Worm (Caenorhabditis elegans): Measurements from ENCODE around the gene sdz-8.

The sdz-8 gene

DNA sequence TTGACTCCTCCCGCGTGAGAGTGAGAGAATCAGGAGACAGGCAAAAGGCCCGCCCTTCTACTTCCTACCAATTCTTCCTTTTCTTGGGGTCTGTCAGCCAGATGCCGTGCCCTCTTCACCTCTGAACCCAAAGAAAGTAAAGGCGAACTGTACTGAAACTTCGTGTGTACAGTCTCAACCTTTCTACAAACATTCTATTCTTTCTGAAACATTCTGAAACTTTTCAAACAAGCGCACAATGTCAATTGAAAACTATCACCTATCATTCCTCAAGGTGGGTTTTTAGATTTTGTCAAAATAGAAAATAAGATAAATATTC is 16.5 kb upstream of the sdz-8 start:
- no peak for TF ChIP-seq unc-62 (GFP tag; optimal IDR thresholded peaks at IDR 0.05)

DNA sequence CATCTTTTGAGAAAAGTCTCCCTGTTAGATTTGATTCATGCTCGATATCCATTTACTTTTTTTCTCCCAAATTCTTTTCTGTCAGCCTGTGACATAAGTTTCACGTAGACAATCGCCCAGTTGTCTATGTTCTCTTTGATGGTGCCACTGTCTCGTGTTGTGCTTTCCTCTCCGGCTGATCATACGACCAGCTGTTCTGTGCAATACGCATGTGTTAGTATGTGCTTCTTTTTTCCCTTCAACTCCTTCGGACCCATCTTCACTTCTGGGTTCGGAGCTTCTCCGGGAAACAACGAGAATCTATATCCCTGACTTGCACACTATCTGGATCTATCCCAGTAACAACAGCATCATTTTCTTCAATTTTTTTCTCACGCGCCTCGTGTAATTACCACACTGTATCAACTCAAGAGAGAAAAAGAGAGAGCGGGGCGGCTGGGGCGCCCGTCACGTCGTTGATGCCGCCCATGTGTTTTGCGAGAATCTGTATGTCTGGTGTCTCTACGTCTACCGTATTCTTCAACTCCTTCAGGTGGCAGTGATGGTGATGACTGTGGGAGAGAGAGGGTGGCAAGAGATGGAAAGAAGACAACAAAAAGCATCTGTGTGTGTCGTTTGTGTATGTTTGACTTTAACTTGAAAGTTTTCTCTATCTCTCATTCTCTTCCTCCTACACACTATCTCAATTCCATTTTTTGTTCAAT is 16.0 kb upstream of the sdz-8 start:
- TF ChIP-seq unc-62 (GFP tag; optimal IDR thresholded peaks at IDR 0.05) = no peak

DNA sequence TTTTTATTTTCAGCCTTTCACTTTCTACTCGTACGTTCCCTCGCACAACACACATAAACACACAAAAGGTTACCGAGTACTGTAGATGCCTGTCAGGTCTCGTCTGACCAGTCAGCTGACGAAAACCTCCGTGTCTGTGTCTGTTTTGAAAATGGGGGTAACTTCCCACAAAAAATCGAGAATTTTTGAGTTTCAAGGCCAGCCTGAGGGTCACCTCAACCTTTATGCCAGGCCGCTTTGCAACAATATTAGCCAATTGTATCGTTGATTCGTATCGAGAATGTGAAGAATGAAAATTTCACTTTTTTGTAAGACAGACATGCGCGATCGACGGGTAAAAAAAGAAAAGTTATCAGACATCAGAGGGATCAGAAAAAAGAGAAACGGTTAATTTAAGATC is 15.1 kb upstream of the sdz-8 start:
- no peak for TF ChIP-seq unc-62 (GFP tag; optimal IDR thresholded peaks at IDR 0.05)

DNA sequence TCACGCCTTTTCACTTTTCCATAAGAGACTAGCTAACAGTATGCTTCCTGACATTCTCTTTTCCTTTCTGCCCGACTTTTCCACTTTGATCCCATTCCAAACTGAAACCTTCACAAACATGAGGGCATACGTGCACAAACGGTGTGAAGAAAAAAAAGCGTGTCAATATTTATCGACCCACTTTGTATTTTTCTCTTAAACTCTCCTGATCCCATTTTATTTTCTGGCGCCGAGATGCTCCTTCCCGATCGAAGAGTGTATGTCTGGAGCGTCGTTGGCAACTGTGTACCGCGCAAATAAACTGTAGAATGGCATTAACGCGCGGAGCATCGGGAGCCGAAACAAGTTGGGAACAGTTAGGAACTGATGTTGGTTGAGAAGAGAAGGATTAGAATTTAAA is 13.6 kb upstream of the sdz-8 start:
- TF ChIP-seq unc-62 (GFP tag; optimal IDR thresholded peaks at IDR 0.05) = no peak

DNA sequence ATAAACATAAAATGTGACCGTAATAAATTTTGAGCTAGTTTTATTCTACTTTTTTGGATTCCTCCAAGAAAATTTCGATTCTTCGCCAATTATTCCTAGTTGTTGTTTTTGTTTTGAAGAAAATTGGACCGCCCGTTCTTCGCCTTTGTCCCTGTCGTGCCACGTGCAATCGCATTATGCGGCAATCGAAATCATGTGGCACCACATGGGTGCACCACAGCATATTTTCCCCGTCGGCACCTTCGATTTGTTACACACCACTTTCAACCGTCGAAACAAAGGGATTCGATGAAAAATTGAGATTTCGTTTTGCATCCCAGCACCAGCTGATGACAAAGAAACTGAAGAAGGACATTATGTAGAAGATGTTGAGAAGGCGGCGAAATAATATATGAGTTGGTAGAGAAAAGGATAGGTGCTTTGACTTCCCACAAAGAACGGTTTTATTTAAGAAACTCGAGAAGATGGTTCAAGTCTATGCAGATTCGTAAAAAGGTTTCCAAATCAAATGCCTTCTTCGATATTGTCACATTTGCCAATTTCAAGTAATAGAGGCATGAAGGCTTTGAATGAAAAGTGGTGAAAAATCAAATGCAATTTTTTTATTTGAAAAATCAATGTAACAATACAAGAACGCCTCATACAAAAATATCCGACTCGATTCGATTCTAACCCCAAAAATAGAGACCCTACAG is 12.8 kb upstream of the sdz-8 start:
- no peak for TF ChIP-seq unc-62 (GFP tag; optimal IDR thresholded peaks at IDR 0.05)

DNA sequence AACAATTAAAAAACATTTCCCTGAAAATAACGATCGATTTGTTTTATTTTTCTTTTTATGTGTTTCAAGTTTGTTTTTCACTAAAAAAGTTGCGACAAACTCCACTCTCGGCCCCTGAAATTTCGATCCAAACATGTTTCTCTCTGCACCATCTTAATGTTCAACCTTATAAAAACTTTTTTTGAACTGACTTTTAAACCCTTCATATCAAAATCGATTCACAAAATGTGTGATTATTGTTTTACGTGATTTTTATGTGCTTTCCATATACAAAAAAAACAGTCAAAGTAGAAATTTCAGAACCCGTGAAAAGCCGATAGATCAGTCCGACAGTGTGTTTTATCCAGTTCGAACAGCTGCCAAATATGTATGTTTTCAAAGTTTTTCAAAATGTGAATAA is 11.5 kb upstream of the sdz-8 start, which contains the start of gene ccch-1:
Gene ccch-1 (plus strand): TSS at position 301 of the 400 bp plus-strand sequence.
- TF ChIP-seq unc-62 (GFP tag; optimal IDR thresholded peaks at IDR 0.05) = no peak

DNA sequence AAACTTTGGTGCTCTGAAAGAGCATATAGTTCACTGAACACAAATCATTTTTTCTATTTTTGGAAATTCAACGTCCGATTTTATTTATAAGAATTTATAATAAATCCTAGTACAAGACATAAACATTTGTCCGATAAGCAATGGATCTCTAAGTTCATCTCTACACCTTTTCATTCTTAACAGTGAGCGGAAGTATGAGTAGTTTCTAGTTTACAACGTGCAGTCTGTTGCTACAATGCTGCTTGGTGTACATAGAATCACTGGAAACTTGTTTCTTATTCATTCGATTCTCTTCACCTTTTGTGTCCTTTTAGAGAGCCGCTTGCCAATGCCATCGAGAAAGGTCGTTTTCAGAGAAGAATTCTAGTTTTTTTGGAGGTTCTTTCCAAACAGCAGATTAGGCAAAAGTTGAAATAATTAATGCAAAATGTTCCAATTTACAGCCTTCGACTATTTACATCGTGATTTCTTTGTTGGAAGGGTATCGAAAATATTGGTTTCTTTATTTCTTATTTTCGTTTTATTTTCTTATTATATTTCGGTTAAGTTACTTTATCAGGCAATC is 11.0 kb upstream of the sdz-8 start:
- no peak for TF ChIP-seq unc-62 (GFP tag; optimal IDR thresholded peaks at IDR 0.05)

DNA sequence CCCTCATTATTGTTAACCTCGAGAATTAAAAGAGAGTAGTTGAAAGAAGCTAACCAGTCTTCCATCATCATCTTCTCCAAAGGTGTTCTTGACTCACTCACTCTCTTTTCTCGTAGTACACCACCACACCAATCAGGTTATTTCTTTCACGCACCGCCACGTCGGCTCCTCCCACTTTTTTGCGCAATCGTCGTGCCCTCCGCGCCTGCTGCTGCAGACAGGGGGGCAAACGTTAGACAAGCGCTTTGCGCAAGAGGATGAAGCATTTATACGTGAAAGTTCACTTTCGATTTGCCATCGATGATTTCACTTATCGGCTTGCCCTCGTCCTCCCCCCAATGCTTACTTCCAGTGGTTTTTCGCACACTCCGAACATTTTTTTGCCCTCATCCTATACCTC is 9.3 kb upstream of the sdz-8 start:
- TF ChIP-seq unc-62 (GFP tag; optimal IDR thresholded peaks at IDR 0.05) = no peak

DNA sequence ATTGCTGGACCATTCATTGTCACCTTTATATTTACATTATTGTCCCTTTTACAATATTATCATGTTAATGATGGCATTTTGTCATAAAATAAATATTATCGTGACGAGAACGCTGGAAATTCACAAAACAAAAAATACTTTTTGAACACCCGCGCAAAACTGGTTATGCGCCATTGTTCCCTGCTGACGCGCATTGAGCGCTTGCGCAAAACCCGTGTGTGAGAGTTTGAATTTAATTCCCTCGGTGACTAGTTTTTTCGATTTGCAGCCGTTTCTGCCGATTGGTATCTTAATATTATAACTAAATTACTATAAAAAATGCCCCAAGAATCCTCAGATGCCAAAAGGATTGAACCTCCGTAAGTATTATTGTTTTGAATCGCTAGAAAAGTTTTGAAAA is 5.5 kb upstream of the sdz-8 start, which contains the start of gene pafo-1:
Gene pafo-1 (plus strand): TSS at position 256 of the 400 bp plus-strand sequence.
- no peak for TF ChIP-seq unc-62 (GFP tag; optimal IDR thresholded peaks at IDR 0.05)

DNA sequence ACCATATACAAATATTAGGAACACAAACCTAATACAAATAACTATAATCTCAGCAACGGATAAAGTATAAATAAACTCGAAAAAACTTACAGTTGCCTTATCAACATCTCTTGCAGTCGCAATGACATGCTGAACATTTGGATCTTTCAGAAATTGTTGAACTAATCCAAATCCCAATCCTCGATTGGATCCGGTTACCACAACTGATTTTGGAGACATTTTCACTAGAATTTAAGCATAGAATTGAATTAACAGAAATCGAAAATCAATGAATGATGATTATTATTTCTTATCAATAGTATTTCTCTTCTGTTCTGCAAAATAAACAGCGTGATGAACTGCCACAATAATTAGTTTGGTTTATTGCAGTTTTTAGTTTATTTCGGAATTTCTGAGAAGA is 4.2 kb upstream of the sdz-8 start, which contains the start of the genes C55A6.11 and C55A6.7:
Gene C55A6.11 (plus strand): TSS at position 301 of the 400 bp plus-strand sequence.
Gene C55A6.7 (minus strand): TSS at position 316 of the 400 bp plus-strand sequence.
- TF ChIP-seq unc-62 (GFP tag; optimal IDR thresholded peaks at IDR 0.05) = no peak

DNA sequence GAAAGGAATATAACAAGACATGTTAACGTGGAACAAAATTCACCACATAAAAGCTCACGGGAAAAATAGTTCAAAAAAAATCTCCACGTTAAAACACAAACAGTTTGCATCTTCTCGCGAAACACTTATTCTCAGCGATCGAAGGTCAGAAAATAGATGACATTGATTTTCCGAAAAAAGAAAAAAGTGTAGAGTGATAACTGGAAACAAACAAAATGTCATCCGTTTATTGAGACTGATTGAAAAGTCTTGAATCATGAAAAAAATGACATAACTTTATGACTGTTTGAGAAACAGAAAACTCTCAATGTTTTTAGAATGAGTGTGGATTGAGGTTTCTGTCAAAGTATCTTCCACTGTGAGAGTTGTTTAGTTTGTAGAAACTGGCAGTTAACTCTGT is 1.8 kb upstream of the sdz-8 start, which contains the start of gene C55A6.4:
Gene C55A6.4 (minus strand): TSS at position 101 of the 400 bp plus-strand sequence.
- no peak for TF ChIP-seq unc-62 (GFP tag; optimal IDR thresholded peaks at IDR 0.05)

DNA sequence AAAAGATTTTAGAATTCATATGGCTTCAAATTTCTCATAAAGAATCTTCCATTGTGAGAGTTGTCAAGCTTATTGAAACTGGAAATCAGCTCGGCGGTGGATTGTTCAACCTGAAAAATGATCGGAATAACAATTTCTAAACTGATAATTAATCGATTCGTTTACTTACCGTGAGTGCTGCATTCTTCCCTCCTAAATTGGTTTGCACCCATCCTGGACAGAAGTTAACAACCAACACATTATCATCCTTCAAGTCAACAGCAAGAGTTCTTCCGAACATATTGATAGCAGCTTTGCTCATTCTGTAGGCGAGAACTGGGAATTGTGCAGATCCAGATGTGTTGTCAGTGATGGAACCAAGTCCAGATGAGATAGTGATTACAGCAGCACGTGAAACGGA is 846 bp downstream of the sdz-8 start:
- no peak for TF ChIP-seq unc-62 (GFP tag; optimal IDR thresholded peaks at IDR 0.05)

DNA sequence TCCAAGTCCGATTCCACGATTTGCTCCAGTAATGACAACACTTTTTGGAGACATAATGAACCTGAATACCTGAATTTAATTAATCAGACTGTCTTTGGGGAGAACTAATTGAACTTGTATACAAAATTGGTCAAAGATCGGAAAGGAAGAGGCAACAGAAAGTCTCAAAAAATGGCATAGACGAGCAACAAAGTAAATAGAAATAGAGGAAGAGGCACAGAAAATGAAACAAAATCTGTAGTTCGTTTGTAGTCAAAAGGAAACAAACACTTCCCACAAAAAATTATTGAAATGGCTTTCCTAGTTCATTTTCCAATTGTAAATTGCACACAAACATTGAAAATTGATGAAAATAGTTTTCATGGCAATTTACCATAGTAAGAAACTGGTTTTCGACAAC is 1.3 kb downstream of the sdz-8 start, which contains the start of gene C55A6.6:
Gene C55A6.6 (minus strand): TSS at position 61 of the 400 bp plus-strand sequence.
- no peak for TF ChIP-seq unc-62 (GFP tag; optimal IDR thresholded peaks at IDR 0.05)

DNA sequence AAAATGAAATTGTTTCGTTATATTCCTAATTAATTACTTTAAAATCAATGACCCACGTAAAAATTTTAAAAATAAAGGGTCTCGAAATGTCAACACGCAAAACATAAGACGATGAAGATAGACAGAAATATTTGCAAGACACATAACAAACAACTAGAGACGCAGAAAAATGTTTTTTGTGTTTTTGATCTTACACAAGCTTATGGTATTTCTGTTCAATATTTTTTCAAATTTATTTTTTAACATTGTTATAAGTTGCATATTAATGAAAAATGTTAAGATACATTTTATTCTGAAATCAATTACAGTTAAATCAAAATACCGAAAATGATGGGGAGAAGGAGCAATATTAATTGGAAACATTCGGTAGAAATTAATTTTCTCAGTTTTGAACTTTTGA is 2.6 kb downstream of the sdz-8 start, which contains the start of gene C55A6.3:
Gene C55A6.3 (minus strand): TSS at position 101 of the 400 bp plus-strand sequence.
- no peak for TF ChIP-seq unc-62 (GFP tag; optimal IDR thresholded peaks at IDR 0.05)

DNA sequence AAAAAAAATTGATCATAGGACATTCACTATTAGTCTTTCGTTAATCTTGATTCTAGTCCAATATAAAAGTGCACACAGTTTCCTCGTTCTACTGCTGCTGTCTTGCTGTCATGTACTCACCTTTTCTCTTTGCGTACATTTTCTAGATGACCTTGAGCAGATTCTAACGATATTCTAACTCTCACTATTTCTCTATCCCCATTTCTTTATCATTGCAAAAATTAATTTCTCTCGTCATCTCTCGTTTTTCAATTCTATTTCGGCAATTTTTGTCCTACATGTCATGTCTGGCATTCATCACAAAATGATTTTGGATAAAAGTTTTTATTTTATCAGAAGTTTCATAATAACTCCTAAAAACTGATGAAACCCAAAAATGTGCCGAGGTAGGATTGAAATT is 7.2 kb downstream of the sdz-8 start, which contains the start of gene ttll-5:
Gene ttll-5 (plus strand): TSS at position 288 of the 400 bp plus-strand sequence.
- TF ChIP-seq unc-62 (GFP tag; optimal IDR thresholded peaks at IDR 0.05) = no peak

DNA sequence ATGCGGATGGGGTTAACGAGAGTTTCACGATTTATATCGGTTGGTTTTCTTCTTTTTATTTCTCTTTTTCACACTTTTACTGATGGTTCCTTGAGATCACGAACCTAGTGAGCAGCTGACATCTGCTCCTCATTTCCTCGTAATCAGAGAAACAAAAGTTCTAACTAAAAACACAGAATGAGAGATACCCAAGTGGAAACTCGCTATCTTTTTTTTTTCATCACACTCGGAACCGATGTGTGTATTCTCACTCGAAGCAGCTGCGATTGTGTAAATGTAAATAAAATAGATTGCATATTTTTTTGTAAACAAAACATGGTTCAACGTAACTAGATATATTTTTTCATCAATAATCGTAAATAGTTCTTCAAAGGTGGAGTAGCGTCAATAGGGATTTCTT is 9.6 kb downstream of the sdz-8 start:
- no peak for TF ChIP-seq unc-62 (GFP tag; optimal IDR thresholded peaks at IDR 0.05)

All from whole organism, dauer.